Fruit fly (Drosophila melanogaster) whole organism, embryonic: Measurements from ENCODE around the gene CG33941.

Source experiments
- Adf1 ChIP-seq: fragments of 200-800 bp; sonication (Bioruptor generic); IDR thresholded peaks from 2 replicates; pipeline ENCODE4 v1.3.6; 2022; ENCODE audit warnings: missing biosample characterization, missing genetic modification characterization
- Atf3 ChIP-seq: fragments of 200-800 bp; sonication (Bioruptor generic); optimal IDR thresholded peaks from 3 replicates; lab custom pipeline; 2016; ENCODE audit warnings: missing biosample characterization, missing genetic modification characterization
- CG11247 ChIP-seq: fragments of 200-800 bp; sonication (Bioruptor generic); IDR thresholded peaks from 2 replicates; pipeline ENCODE4 v1.3.6; 2022; ENCODE audit warnings: missing biosample characterization, missing genetic modification characterization
- CG11696 ChIP-seq: fragments of 200-800 bp; sonication (Bioruptor generic); IDR thresholded peaks from 2 replicates; pipeline ENCODE4 v1.3.6; 2022; ENCODE audit warnings: missing biosample characterization, missing genetic modification characterization
- CG12659 ChIP-seq: fragments of 200-800 bp; sonication (Bioruptor generic); optimal IDR thresholded peaks from 3 replicates; lab custom pipeline; 2017; ENCODE audit warnings: mild to moderate bottlenecking, missing biosample characterization, missing genetic modification reagents, missing genetic modification characterization
- CG13123 ChIP-seq: fragments of 200-800 bp; sonication (Bioruptor generic); optimal IDR thresholded peaks from 2 replicates; lab custom pipeline; 2016; ENCODE audit warnings: missing biosample characterization, missing genetic modification characterization
- CG14965 ChIP-seq: fragments of 200-800 bp; sonication (Bioruptor generic); optimal IDR thresholded peaks from 2 replicates; lab custom pipeline; 2016; ENCODE audit warnings: missing biosample characterization, missing genetic modification characterization, borderline replicate concordance
- CG15479 ChIP-seq: fragments of 200-800 bp; sonication (Bioruptor generic); optimal IDR thresholded peaks from 3 replicates; lab custom pipeline; 2019; ENCODE audit warnings: missing biosample characterization, mild to moderate bottlenecking, missing genetic modification characterization, moderate library complexity
- CG1792 ChIP-seq: fragments of 200-800 bp; sonication (Bioruptor generic); optimal IDR thresholded peaks from 2 replicates; lab custom pipeline; 2016; ENCODE audit warnings: missing biosample characterization, missing genetic modification characterization
- CG2889 ChIP-seq: fragments of 200-800 bp; sonication (Bioruptor generic); IDR thresholded peaks from 3 replicates; pipeline ENCODE4 v1.3.6; 2022; ENCODE audit warnings: missing biosample characterization, missing genetic modification characterization
- CG3065 ChIP-seq: fragments of 200-800 bp; sonication (Bioruptor generic); optimal IDR thresholded peaks from 2 replicates; lab custom pipeline; 2016; ENCODE audit warnings: missing biosample characterization, missing genetic modification characterization
- CG31224 ChIP-seq: fragments of 200-800 bp; sonication (Bioruptor generic); IDR thresholded peaks from 2 replicates; pipeline ENCODE4 v1.3.6; 2022; ENCODE audit warnings: missing biosample characterization, missing genetic modification characterization
- CG3163 ChIP-seq: fragments of 200-800 bp; sonication (Bioruptor generic); optimal IDR thresholded peaks from 3 replicates; lab custom pipeline; 2016; ENCODE audit warnings: missing biosample characterization, missing genetic modification characterization
- CG42726 ChIP-seq: fragments of 200-800 bp; sonication (Bioruptor generic); IDR thresholded peaks from 2 replicates; pipeline ENCODE4 v1.3.6; 2022; ENCODE audit warnings: missing biosample characterization, missing genetic modification characterization; ENCODE audit not compliant: partially characterized antibody
- CG6254 ChIP-seq: fragments of 200-800 bp; sonication (Bioruptor generic); optimal IDR thresholded peaks from 3 replicates; lab custom pipeline; 2017; ENCODE audit warnings: mild to moderate bottlenecking, missing biosample characterization, missing genetic modification reagents, missing genetic modification characterization
- CG6689 ChIP-seq: fragments of 200-800 bp; sonication (Bioruptor generic); IDR thresholded peaks from 2 replicates; pipeline ENCODE4 v1.3.6; 2022; ENCODE audit warnings: missing biosample characterization, missing genetic modification characterization
- CG7745 ChIP-seq: fragments of 200-800 bp; sonication (Bioruptor generic); optimal IDR thresholded peaks from 2 replicates; lab custom pipeline; 2018; ENCODE audit warnings: missing biosample characterization, mild to moderate bottlenecking, missing genetic modification characterization, moderate library complexity
- CG8388 ChIP-seq: fragments of 200-800 bp; sonication (Bioruptor generic); optimal IDR thresholded peaks from 2 replicates; lab custom pipeline; 2019; ENCODE audit warnings: missing biosample characterization, mild to moderate bottlenecking, missing genetic modification characterization, moderate library complexity
- CG9817 ChIP-seq: fragments of 200-800 bp; sonication (Bioruptor generic); optimal IDR thresholded peaks from 2 replicates; lab custom pipeline; 2018; ENCODE audit warnings: missing biosample characterization, mild to moderate bottlenecking, missing genetic modification characterization, moderate library complexity
- CHES-1-like ChIP-seq: fragments of 200-800 bp; sonication (Bioruptor generic); optimal IDR thresholded peaks from 2 replicates; lab custom pipeline; 2016; ENCODE audit warnings: missing biosample characterization, missing genetic modification characterization
- Chrac-16 ChIP-seq: fragments of 200-800 bp; sonication (Bioruptor generic); optimal IDR thresholded peaks from 3 replicates; lab custom pipeline; 2016; ENCODE audit warnings: missing biosample characterization, missing genetic modification characterization
- CkIIα-i1 ChIP-seq: fragments of 200-800 bp; sonication (Bioruptor generic); IDR thresholded peaks from 2 replicates; pipeline ENCODE4 v1.3.6; 2022; ENCODE audit warnings: missing biosample characterization, missing genetic modification characterization
- Fer1 ChIP-seq: fragments of 200-800 bp; sonication (Bioruptor generic); optimal IDR thresholded peaks from 2 replicates; lab custom pipeline; 2017; ENCODE audit warnings: missing biosample characterization, mild to moderate bottlenecking, missing genetic modification characterization
- Fer3 ChIP-seq: fragments of 200-800 bp; sonication (Bioruptor generic); optimal IDR thresholded peaks from 2 replicates; lab custom pipeline; 2018; ENCODE audit warnings: missing biosample characterization, mild to moderate bottlenecking, missing genetic modification characterization, moderate library complexity
- Hand ChIP-seq: fragments of 200-800 bp; sonication (Bioruptor generic); optimal IDR thresholded peaks from 2 replicates; lab custom pipeline; 2017; ENCODE audit warnings: mild to moderate bottlenecking, missing biosample characterization, missing genetic modification reagents, missing genetic modification characterization
- Hmr ChIP-seq: fragments of 200-800 bp; sonication (Bioruptor generic); optimal IDR thresholded peaks from 3 replicates; lab custom pipeline; 2017; ENCODE audit warnings: mild to moderate bottlenecking, missing biosample characterization, missing genetic modification reagents, missing genetic modification characterization
- Hmx ChIP-seq: fragments of 200-800 bp; sonication (Bioruptor generic); optimal IDR thresholded peaks from 2 replicates; lab custom pipeline; 2016; ENCODE audit warnings: missing biosample characterization, missing genetic modification characterization
- Hr39 ChIP-seq: fragments of >200 bp; optimal IDR thresholded peaks from 2 replicates; lab custom pipeline; 2017
- Hr78 ChIP-seq, 2 experiments: fragments of 200-800 bp in 1 of 2; fragments of >200 bp in 1 of 2; sonication (Bioruptor generic) in 1 of 2; optimal IDR thresholded peaks; 2 replicates each; lab custom pipeline; 2017 to 2019; ENCODE audit warnings: missing biosample characterization in 2 of 2, missing genetic modification characterization in 2 of 2, mild to moderate bottlenecking in 1 of 2, moderate library complexity in 1 of 2
- Mrtf ChIP-seq: fragments of 200-800 bp; sonication (Bioruptor generic); IDR thresholded peaks from 3 replicates; pipeline ENCODE4 v1.3.6; 2022; ENCODE audit warnings: missing biosample characterization, missing genetic modification characterization
- Neu2 ChIP-seq: fragments of 200-800 bp; sonication (Bioruptor generic); optimal IDR thresholded peaks from 3 replicates; lab custom pipeline; 2016; ENCODE audit warnings: missing biosample characterization, missing genetic modification characterization, borderline replicate concordance
- ac ChIP-seq: fragments of 200-800 bp; sonication (Bioruptor generic); optimal IDR thresholded peaks from 3 replicates; lab custom pipeline; 2017; ENCODE audit warnings: missing biosample characterization, mild to moderate bottlenecking, missing genetic modification characterization
- ato ChIP-seq: fragments of 200-800 bp; sonication (Bioruptor generic); IDR thresholded peaks from 2 replicates; pipeline ENCODE4 v1.3.6; 2022; ENCODE audit warnings: missing biosample characterization, missing genetic modification characterization; ENCODE audit not compliant: partially characterized antibody
- bab2 ChIP-seq: fragments of 200-800 bp; sonication (Bioruptor generic); optimal IDR thresholded peaks from 2 replicates; lab custom pipeline; 2016; ENCODE audit warnings: missing biosample characterization, missing genetic modification characterization
- cas ChIP-seq: fragments of 200-800 bp; sonication (Bioruptor generic); IDR thresholded peaks from 2 replicates; pipeline ENCODE4 v1.3.6; 2022; ENCODE audit warnings: missing biosample characterization, missing genetic modification characterization
- chn ChIP-seq: fragments of 200-800 bp; sonication (Bioruptor generic); optimal IDR thresholded peaks from 2 replicates; lab custom pipeline; 2016; ENCODE audit warnings: missing biosample characterization, missing genetic modification characterization
- crc ChIP-seq: fragments of 200-800 bp; sonication (Bioruptor generic); optimal IDR thresholded peaks from 2 replicates; lab custom pipeline; 2016; ENCODE audit warnings: missing biosample characterization, missing genetic modification characterization
- dysf ChIP-seq: fragments of 200-800 bp; sonication (Bioruptor generic); IDR thresholded peaks from 3 replicates; pipeline ENCODE4 v1.3.6; 2022; ENCODE audit warnings: missing biosample characterization, missing genetic modification characterization
- gt ChIP-seq: fragments of 200-800 bp; sonication (Bioruptor generic); IDR thresholded peaks from 2 replicates; pipeline ENCODE4 v1.3.6; 2022; ENCODE audit warnings: missing biosample characterization, missing genetic modification characterization
- hth ChIP-seq: fragments of >200 bp; optimal IDR thresholded peaks from 2 replicates; lab custom pipeline; 2017; ENCODE audit warnings: inconsistent platforms
- lab ChIP-seq: fragments of 200-800 bp; sonication (Bioruptor generic); optimal IDR thresholded peaks from 3 replicates; lab custom pipeline; 2017; ENCODE audit warnings: missing biosample characterization, missing genetic modification characterization, mild to moderate bottlenecking, moderate library complexity, missing genetic modification reagents
- mirr ChIP-seq: fragments of 200-800 bp; sonication (Bioruptor generic); optimal IDR thresholded peaks from 3 replicates; lab custom pipeline; 2018; ENCODE audit warnings: missing biosample characterization, mild to moderate bottlenecking, missing genetic modification characterization
- nmo ChIP-seq: fragments of 200-800 bp; sonication (Bioruptor generic); optimal IDR thresholded peaks from 2 replicates; lab custom pipeline; 2018; ENCODE audit warnings: missing biosample characterization, mild to moderate bottlenecking, missing genetic modification characterization, moderate library complexity
- pan ChIP-seq, 4 experiments: fragments of >200 bp in 3 of 4; fragments of 200-800 bp in 1 of 4; sonication (Bioruptor generic) in 1 of 4; optimal IDR thresholded peaks in 3 of 4; IDR thresholded peaks in 1 of 4; 2 replicates each; pipeline versions ENCODE4 v1.3.6 to Lab custom; 2017 to 2022; ENCODE audit warnings: missing biosample characterization in 2 of 4, missing genetic modification characterization in 2 of 4, mixed read lengths in 1 of 4
- peb ChIP-seq: fragments of 200-800 bp; sonication (Bioruptor generic); IDR thresholded peaks from 2 replicates; pipeline ENCODE4 v1.3.6; 2022; ENCODE audit warnings: missing biosample characterization, missing genetic modification characterization
- psq ChIP-seq: fragments of 200-800 bp; sonication (Bioruptor generic); optimal IDR thresholded peaks from 2 replicates; lab custom pipeline; 2017; ENCODE audit warnings: missing biosample characterization, missing genetic modification characterization
- rib ChIP-seq: fragments of 200-800 bp; sonication (Bioruptor generic); IDR thresholded peaks from 2 replicates; pipeline ENCODE4 v1.3.6; 2022; ENCODE audit warnings: missing biosample characterization, missing genetic modification characterization
- row ChIP-seq: fragments of 200-800 bp; sonication (Bioruptor generic); IDR thresholded peaks from 3 replicates; pipeline ENCODE4 v1.3.6; 2022; ENCODE audit warnings: missing biosample characterization, missing genetic modification characterization
- sens ChIP-seq: fragments of 200-800 bp; sonication (Bioruptor generic); peaks from one replicate; lab custom pipeline; 2016; ENCODE audit warnings: missing biosample characterization, missing genetic modification characterization
- stc ChIP-seq: fragments of 200-800 bp; sonication (Bioruptor generic); IDR thresholded peaks from 2 replicates; pipeline ENCODE4 v1.3.6; 2022; ENCODE audit warnings: missing biosample characterization, missing genetic modification characterization
- tgo ChIP-seq: fragments of 200-800 bp; sonication (Bioruptor generic); IDR thresholded peaks from 3 replicates; pipeline ENCODE4 v1.3.6; 2022; ENCODE audit warnings: missing biosample characterization, missing genetic modification characterization
- tup ChIP-seq: fragments of 200-800 bp; sonication (Bioruptor generic); optimal IDR thresholded peaks from 2 replicates; lab custom pipeline; 2016; ENCODE audit warnings: missing biosample characterization, mild to moderate bottlenecking, missing genetic modification characterization, moderate library complexity
- wek ChIP-seq: fragments of 200-800 bp; sonication (Bioruptor generic); optimal IDR thresholded peaks from 3 replicates; lab custom pipeline; 2018; ENCODE audit warnings: missing biosample characterization, mild to moderate bottlenecking, missing genetic modification characterization, moderate library complexity

The CG33941 gene

dm6 chr4:501479-501993 lies 34.2 kb downstream of the CG33941 start, which contains the start of gene zfh2 (continued):
- TF ChIP-seq Hr78 (GFP tag; optimal IDR thresholded peaks at IDR 0.05; lab: Kevin White, UChicago), result no peak
- TF ChIP-seq CG31224 (GFP tag; lab: Robert Waterston, UW), result no peak
- no peak for TF ChIP-seq CG11696 (GFP tag; lab: Robert Waterston, UW)
- peak; percentile 64 for TF ChIP-seq wek (GFP tag; lab: Kevin White, UChicago)
- TF ChIP-seq Neu2, result no peak
- no peak for TF ChIP-seq chn (GFP tag; lab: Kevin White, UChicago)
- no peak for TF ChIP-seq CG13123 (GFP tag; lab: Kevin White, UChicago)
- TF ChIP-seq CG3163, result peak; percentile 82
- no peak for TF ChIP-seq ac
- TF ChIP-seq CkIIα-i1, result no peak
- no peak for TF ChIP-seq Mrtf (GFP tag; lab: Robert Waterston, UW)
- TF ChIP-seq CG14965, result no peak
- TF ChIP-seq pan (optimal IDR thresholded peaks at IDR 0.05; lab: Kevin White, UChicago), result no peak
- peak in 1 of 2 experiments; percentile 25 for TF ChIP-seq pan (GFP tag; optimal IDR thresholded peaks at IDR 0.05 in 1 of 2, IDR thresholded peaks at IDR 0.05 in 1 of 2)
- TF ChIP-seq Hmx, result no peak
- TF ChIP-seq crc (GFP tag; lab: Kevin White, UChicago), result no peak
- TF ChIP-seq CG8388 (GFP tag; lab: Kevin White, UChicago), result peak; percentile 13
- no peak for TF ChIP-seq peb
- no peak for TF ChIP-seq CG3065
- peak; percentile 30 for TF ChIP-seq Fer1 (GFP tag; lab: Kevin White, UChicago)
- no peak for TF ChIP-seq Chrac-16
- TF ChIP-seq Atf3 (GFP tag; lab: Kevin White, UChicago), result no peak
- no peak; the same call in 1 of the 2 replicates for TF ChIP-seq Adf1 (GFP tag; lab: Robert Waterston, UW)
- TF ChIP-seq hth (lab: Kevin White, UChicago), result no peak
- no peak for TF ChIP-seq CG6254 (GFP tag; lab: Kevin White, UChicago)
- no peak for TF ChIP-seq CG42726 (GFP tag; lab: Robert Waterston, UW)
- peak; percentile 42 for TF ChIP-seq CG15479 (GFP tag; lab: Kevin White, UChicago)
- TF ChIP-seq tup (GFP tag; lab: Kevin White, UChicago), result no peak
- TF ChIP-seq CG11247 (GFP tag; lab: Robert Waterston, UW), result no peak
- TF ChIP-seq nmo (GFP tag; lab: Kevin White, UChicago), result no peak
- peak; percentile 96 for TF ChIP-seq CG7745
- peak; percentile 29 for TF ChIP-seq lab (GFP tag; lab: Kevin White, UChicago)
- no peak for TF ChIP-seq dysf
- peak; percentile 26 for TF ChIP-seq Hmr (GFP tag; lab: Kevin White, UChicago)
- no peak for TF ChIP-seq CG2889 (GFP tag; lab: Robert Waterston, UW)
- TF ChIP-seq psq (GFP tag; lab: Kevin White, UChicago), result no peak
- TF ChIP-seq Hand (GFP tag; lab: Kevin White, UChicago), result peak; percentile 16
- no peak for TF ChIP-seq gt (GFP tag; lab: Robert Waterston, UW)
- TF ChIP-seq cas, result no peak
- no peak for TF ChIP-seq CG12659

- TF ChIP-seq CHES-1-like (GFP tag; lab: Kevin White, UChicago) (no peak), CG1792 (GFP tag; lab: Kevin White, UChicago) (no peak), Hr39 (lab: Kevin White, UChicago) (no peak), Fer3 (tag; lab: Kevin White, UChicago) (no peak), mirr (GFP tag; lab: Kevin White, UChicago) (peak; percentile 9), ato (no peak), bab2 (GFP tag; lab: Kevin White, UChicago) (no peak), stc (GFP tag; lab: Robert Waterston, UW) (peak; percentile 8; the same call in 1 of the 2 replicates), tgo (GFP tag; lab: Robert Waterston, UW) (no peak), row (GFP tag; lab: Robert Waterston, UW) (no peak), rib (GFP tag; lab: Robert Waterston, UW) (0 out of 2 replicates have a peak, but pooled peaks have one; percentile 33), sens (GFP tag; lab: Kevin White, UChicago) (peak; percentile 72), CG6689 (peak; percentile 40; the same call in 1 of the 2 replicates), CG9817 (no peak)
Observed at dm6 chr4:502510-503087, 35.3 kb downstream of the CG33941 start.
